Worm (Caenorhabditis elegans) whole organism, young adult: ENCODE results near the gene znf-593.

Source experiments
- B0261.1 ChIP-seq: sonication (generic microtip); optimal IDR thresholded peaks from 2 replicates; lab custom pipeline; 2016; ENCODE audit warnings: mild to moderate bottlenecking, missing genetic modification characterization, moderate library complexity, missing compliant biosample characterization
- F10E7.11 ChIP-seq: sonication (generic microtip); optimal IDR thresholded peaks from 2 replicates; lab custom pipeline; 2017; ENCODE audit warnings: mild to moderate bottlenecking, missing genetic modification characterization, moderate library complexity, missing compliant biosample characterization
- F33H1.4 ChIP-seq: fragments of 200-800 bp; sonication (Bioruptor generic); IDR thresholded peaks from 2 replicates; pipeline ENCODE4 v1.3.6; 2022; ENCODE audit warnings: missing genetic modification reagents, missing genetic modification characterization, missing compliant biosample characterization
- F52B5.7 ChIP-seq: sonication (generic microtip); optimal IDR thresholded peaks from 2 replicates; lab custom pipeline; 2016; ENCODE audit warnings: mild to moderate bottlenecking, missing genetic modification characterization, missing compliant biosample characterization
- F55B11.4 ChIP-seq: sonication (generic microtip); optimal IDR thresholded peaks from 2 replicates; lab custom pipeline; 2016; ENCODE audit warnings: missing compliant biosample characterization, missing genetic modification characterization, borderline replicate concordance; ENCODE audit not compliant: insufficient read depth
- Y53G8AR.9 ChIP-seq: fragments of 200-800 bp; sonication (Bioruptor generic); conservative IDR thresholded peaks from 2 replicates; pipeline ENCODE4 v1.3.6; 2022; ENCODE audit warnings: missing genetic modification reagents, missing genetic modification characterization, missing compliant biosample characterization
- Y56A3A.18 ChIP-seq: fragments of 200-800 bp; sonication (Bioruptor generic); IDR thresholded peaks from 2 replicates; pipeline ENCODE4 v1.3.6; 2022; ENCODE audit warnings: missing genetic modification reagents, missing genetic modification characterization, missing compliant biosample characterization
- Y79H2A.3 ChIP-seq: fragments of 200-800 bp; sonication (Bioruptor generic); conservative IDR thresholded peaks from 2 replicates; pipeline ENCODE4 v1.3.6; 2022; ENCODE audit warnings: missing genetic modification reagents, missing genetic modification characterization, missing compliant biosample characterization
- cebp-1 ChIP-seq, 2 experiments: fragments of 200-800 bp in 1 of 2; sonication (Bioruptor generic) in 1 of 2; sonication (generic microtip) in 1 of 2; IDR thresholded peaks in 1 of 2; optimal IDR thresholded peaks in 1 of 2; 2 replicates each; pipeline versions ENCODE4 v1.3.6 to Lab custom; 2017 to 2022; ENCODE audit warnings: missing compliant biosample characterization in 2 of 2, missing genetic modification characterization in 2 of 2, mild to moderate bottlenecking in 1 of 2, missing genetic modification reagents in 1 of 2, moderate library complexity in 1 of 2
- ceh-91 ChIP-seq: fragments of 200-800 bp; sonication (Bioruptor generic); IDR thresholded peaks from 2 replicates; pipeline ENCODE4 v1.3.6; 2022; ENCODE audit warnings: missing genetic modification reagents, missing genetic modification characterization, missing compliant biosample characterization
- dox-1 ChIP-seq: fragments of 200-800 bp; sonication (Bioruptor generic); IDR thresholded peaks from 2 replicates; pipeline ENCODE4 v1.3.6; 2022; ENCODE audit warnings: missing genetic modification reagents, missing genetic modification characterization, missing compliant biosample characterization
- dpff-1 ChIP-seq: sonication (generic microtip); optimal IDR thresholded peaks from 2 replicates; lab custom pipeline; 2017; ENCODE audit warnings: mild to moderate bottlenecking, missing genetic modification characterization, missing compliant biosample characterization
- ekl-4 ChIP-seq: fragments of 200-800 bp; sonication (Bioruptor generic); IDR thresholded peaks from 2 replicates; pipeline ENCODE4 v1.3.6; 2022; ENCODE audit warnings: missing genetic modification reagents, missing genetic modification characterization, missing compliant biosample characterization
- hrde-1 ChIP-seq: sonication (generic microtip); optimal IDR thresholded peaks from 2 replicates; lab custom pipeline; 2016; ENCODE audit warnings: missing genetic modification characterization, mild to moderate bottlenecking, missing compliant biosample characterization, moderate library complexity, missing genotype, missing genetic modification reagents, borderline replicate concordance
- lag-1 ChIP-seq: fragments of 200-800 bp; sonication (Bioruptor generic); IDR thresholded peaks from 2 replicates; pipeline ENCODE4 v1.3.6; 2022; ENCODE audit warnings: missing genetic modification reagents, missing genetic modification characterization, missing compliant biosample characterization
- let-526 ChIP-seq: fragments of 200-800 bp; sonication (Bioruptor generic); IDR thresholded peaks from 2 replicates; pipeline ENCODE4 v1.3.6; 2022; ENCODE audit warnings: missing genetic modification reagents, missing genetic modification characterization, missing compliant biosample characterization
- let-607 ChIP-seq, 2 experiments: fragments of 200-800 bp in 1 of 2; sonication (Bioruptor generic) in 1 of 2; sonication (generic microtip) in 1 of 2; optimal IDR thresholded peaks; 2 replicates each; lab custom pipeline; 2016 to 2018; ENCODE audit warnings: mild to moderate bottlenecking in 2 of 2, missing compliant biosample characterization in 2 of 2, missing genetic modification characterization in 2 of 2, moderate library complexity in 2 of 2, missing genotype in 1 of 2
- lin-35 ChIP-seq, 3 experiments: fragments of 150-350 bp in 2 of 3; sonication (generic microtip) in 1 of 3; optimal IDR thresholded peaks; 2 replicates each; lab custom pipeline; 2014 to 2018; ENCODE audit warnings: missing biosample characterization in 3 of 3, missing genetic modification characterization in 3 of 3, missing genetic modification reagents in 3 of 3
- lin-40 ChIP-seq: sonication (generic microtip); optimal IDR thresholded peaks from 2 replicates; lab custom pipeline; 2016; ENCODE audit warnings: missing genetic modification characterization, mild to moderate bottlenecking, missing compliant biosample characterization, missing genotype, missing genetic modification reagents
- lin-54 ChIP-seq: fragments of 200-800 bp; sonication (Bioruptor generic); optimal IDR thresholded peaks from 2 replicates; lab custom pipeline; 2018; ENCODE audit warnings: mild to moderate bottlenecking, missing genetic modification characterization, missing compliant biosample characterization
- lir-1 ChIP-seq: fragments of 200-800 bp; sonication (Bioruptor generic); conservative IDR thresholded peaks from 2 replicates; pipeline ENCODE4 v1.3.6; 2022; ENCODE audit warnings: missing genetic modification reagents, missing genetic modification characterization, missing compliant biosample characterization
- lsl-1 ChIP-seq: fragments of 200-800 bp; sonication (Bioruptor generic); optimal IDR thresholded peaks from 2 replicates; lab custom pipeline; 2018; ENCODE audit warnings: mild to moderate bottlenecking, missing genetic modification characterization, moderate library complexity, missing compliant biosample characterization
- madf-6 ChIP-seq: fragments of 200-800 bp; sonication (Bioruptor generic); IDR thresholded peaks from 2 replicates; pipeline ENCODE4 v1.3.6; 2022; ENCODE audit warnings: missing genetic modification reagents, missing genetic modification characterization, missing compliant biosample characterization
- mcd-1 ChIP-seq: fragments of 200-800 bp; sonication (Bioruptor generic); IDR thresholded peaks from 2 replicates; pipeline ENCODE4 v1.3.6; 2022; ENCODE audit warnings: missing genetic modification reagents, missing genetic modification characterization, missing compliant biosample characterization
- mel-28 ChIP-seq: sonication (generic microtip); optimal IDR thresholded peaks from 2 replicates; lab custom pipeline; 2016; ENCODE audit warnings: borderline replicate concordance, mild to moderate bottlenecking, missing genetic modification characterization, missing compliant biosample characterization
- nfya-2 ChIP-seq: fragments of 200-800 bp; sonication (Bioruptor generic); IDR thresholded peaks from 2 replicates; pipeline ENCODE4 v1.3.6; 2022; ENCODE audit warnings: missing genetic modification reagents, missing genetic modification characterization, missing compliant biosample characterization
- nfyb-1 ChIP-seq: fragments of 200-800 bp; sonication (Bioruptor generic); IDR thresholded peaks from 2 replicates; pipeline ENCODE4 v1.3.6; 2022; ENCODE audit warnings: missing genetic modification reagents, missing genetic modification characterization, missing compliant biosample characterization
- nhr-80 ChIP-seq: sonication (generic microtip); optimal IDR thresholded peaks from 2 replicates; lab custom pipeline; 2016; ENCODE audit warnings: missing genetic modification characterization, missing compliant biosample characterization
- pha-4 ChIP-seq: fragments of 150-350 bp; sonication (generic microtip); optimal IDR thresholded peaks from 2 replicates; lab custom pipeline; 2014; ENCODE audit warnings: missing biosample characterization, missing genetic modification reagents, missing genetic modification characterization
- rpc-1 ChIP-seq, 2 experiments: fragments of 150-350 bp in 1 of 2; sonication (generic microtip) in 1 of 2; optimal IDR thresholded peaks; 2 replicates each; lab custom pipeline; 2014 to 2018; ENCODE audit warnings: missing biosample characterization in 1 of 2, missing genetic modification characterization in 1 of 2, missing genetic modification reagents in 1 of 2, missing genotype in 1 of 2
- snpc-3.4 ChIP-seq: sonication (generic microtip); optimal IDR thresholded peaks from 2 replicates; lab custom pipeline; 2017; ENCODE audit warnings: missing genetic modification characterization, mild to moderate bottlenecking, missing compliant biosample characterization, antibody characterized with exemption, moderate library complexity, missing genotype, missing genetic modification reagents
- somi-1 ChIP-seq: fragments of 200-800 bp; sonication (Bioruptor generic); optimal IDR thresholded peaks from 2 replicates; lab custom pipeline; 2018; ENCODE audit warnings: mild to moderate bottlenecking, missing genetic modification characterization, missing compliant biosample characterization

znf-593 gene

ce11 chrIII:11920187-11920785 is 1.8 kb upstream of the znf-593 start, which contains the start of the genes ccf-1 and trap-4:
Gene ccf-1, minus strand, starts transcription at chrIII:11920237.
Gene trap-4, plus strand, starts transcription at chrIII:11920735.
- no peak for TF ChIP-seq lag-1 (GFP tag; lab: Robert Waterston, UW)
- peak; percentile 48; the same call in 1 of the 2 replicates for TF ChIP-seq dox-1 (GFP tag; lab: Robert Waterston, UW)
- TF ChIP-seq snpc-3.4: peak; percentile 5
- TF ChIP-seq F10E7.11: no peak
- no peak for TF ChIP-seq nfyb-1 (GFP tag; lab: Robert Waterston, UW)
- TF ChIP-seq lsl-1: peak; percentile 19
- peak in 1 of 3 experiments; percentile 28 for TF ChIP-seq lin-35 (GFP tag; optimal IDR thresholded peaks at IDR 0.05; lab: Kevin White, UChicago)
- TF ChIP-seq F52B5.7 (tag; lab: Kevin White, UChicago): no peak
- no peak for TF ChIP-seq B0261.1
- TF ChIP-seq F33H1.4 (GFP tag; lab: Robert Waterston, UW): peak; percentile 85
- TF ChIP-seq nfya-2 (GFP tag; lab: Robert Waterston, UW): no peak
- TF ChIP-seq Y53G8AR.9 (GFP tag; lab: Robert Waterston, UW): 0 out of 2 replicates have a peak, but pooled peaks have one; percentile 27
- peak; percentile 13 for TF ChIP-seq nhr-80 (tag; lab: Kevin White, UChicago)
- TF ChIP-seq F55B11.4 (tag; lab: Kevin White, UChicago): no peak
- TF ChIP-seq pha-4 (tag; lab: Kevin White, UChicago): peak; percentile 20
- TF ChIP-seq ekl-4 (GFP tag; lab: Robert Waterston, UW): 0 out of 2 replicates have a peak, but pooled peaks have one; percentile 1
- TF ChIP-seq mcd-1 (GFP tag; lab: Robert Waterston, UW): peak; percentile 35; the same call in 1 of the 2 replicates
- peak; percentile 99 for TF ChIP-seq let-607 (tag; optimal IDR thresholded peaks at IDR 0.05; lab: Kevin White, UChicago)
- TF ChIP-seq rpc-1 (optimal IDR thresholded peaks at IDR 0.05; lab: Kevin White, UChicago): no peak
- TF ChIP-seq rpc-1 (tag; optimal IDR thresholded peaks at IDR 0.05; lab: Kevin White, UChicago): no peak
- TF ChIP-seq lir-1 (GFP tag; lab: Robert Waterston, UW): 0 out of 2 replicates have a peak, but pooled peaks have one; percentile 5
- TF ChIP-seq ceh-91 (GFP tag; lab: Robert Waterston, UW): no peak
- TF ChIP-seq cebp-1 (GFP tag; IDR thresholded peaks at IDR 0.05; lab: Robert Waterston, UW): no peak
- peak; percentile 24 for TF ChIP-seq cebp-1 (tag; optimal IDR thresholded peaks at IDR 0.05; lab: Kevin White, UChicago)
- peak; percentile 58 for TF ChIP-seq madf-6 (GFP tag; lab: Robert Waterston, UW)
- TF ChIP-seq lin-54: no peak
- no peak for TF ChIP-seq mel-28 (tag; lab: Kevin White, UChicago)
- TF ChIP-seq lin-40: peak; percentile 26

- TF ChIP-seq hrde-1 (peak; percentile 86), somi-1 (GFP tag; lab: Kevin White, UChicago) (no peak), lin-35 (GFP tag; optimal IDR thresholded peaks at IDR 0.05; lab: Kevin White, UChicago) (peak in 1 of 3 experiments; percentile 13), Y79H2A.3 (GFP tag; lab: Robert Waterston, UW) (peak; percentile 60; the same call in 1 of the 2 replicates), madf-6 (GFP tag; lab: Robert Waterston, UW) (0 out of 2 replicates have a peak, but pooled peaks have one; percentile 18), Y56A3A.18 (GFP tag; lab: Robert Waterston, UW) (no peak), let-526 (GFP tag; lab: Robert Waterston, UW) (no peak), nfyb-1 (GFP tag; lab: Robert Waterston, UW) (0 out of 2 replicates have a peak, but pooled peaks have one; percentile 68), lsl-1 (peak; percentile 1), dpff-1 (tag; lab: Kevin White, UChicago) (peak; percentile 28), ekl-4 (GFP tag; lab: Robert Waterston, UW) (0 out of 2 replicates have a peak, but pooled peaks have one; percentile 36), Y53G8AR.9 (GFP tag; lab: Robert Waterston, UW) (peak; percentile 29; the same call in 1 of the 2 replicates)
Measured at ce11 chrIII:11917525-11917924, 994 bp downstream of the znf-593 start.
